Fruit fly (Drosophila melanogaster): ENCODE data around the gene CG12684.
A peak's percentile ranks its signal among the peaks of the same experiment; 100 is the strongest.

Gene CG12684

DNA sequence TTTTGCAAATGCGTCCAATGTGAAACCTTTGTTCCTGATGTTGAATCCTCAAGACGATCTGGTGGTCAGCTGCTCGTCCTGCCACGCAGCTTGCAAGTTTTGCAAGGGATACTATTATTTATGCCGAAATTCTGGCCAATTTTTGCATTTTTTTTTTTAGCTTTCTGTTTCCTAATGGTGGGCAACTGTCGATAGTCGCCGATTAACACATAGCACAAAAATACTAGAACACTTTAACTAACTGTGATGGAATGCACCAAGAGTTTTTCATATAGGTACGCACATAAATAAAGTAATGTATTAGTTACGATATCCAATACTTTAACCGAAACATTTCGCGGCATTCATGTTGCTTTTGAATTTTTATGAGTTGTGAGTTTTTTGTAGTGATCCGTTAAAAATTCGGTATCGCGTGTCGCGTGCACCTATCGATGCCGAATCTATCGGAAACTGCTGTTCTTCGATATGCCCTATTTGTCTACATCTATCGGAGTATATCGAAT is 31.2 kb downstream of the CG12684 start, which contains the start of the genes rb and CHOp24 (continued):
- TF ChIP-seq CG2129 (GFP tag; IDR thresholded peaks at IDR 0.05; ENCODE audit: partially characterized antibody) (peak; percentile 72; the same call in 1 of the 2 replicates), Antp (GFP tag; optimal IDR thresholded peaks at IDR 0.05) (peak; percentile 47), mld (GFP tag; IDR thresholded peaks at IDR 0.05; ENCODE audit: partially characterized antibody) (peak; percentile 88), nom (GFP tag; optimal IDR thresholded peaks at IDR 0.05) (peak; percentile 22), Rfx (GFP tag; IDR thresholded peaks at IDR 0.05) (peak; percentile 28; the same call in 1 of the 2 replicates), sna (GFP tag; IDR thresholded peaks at IDR 0.05; ENCODE audit: partially characterized antibody) (peak; percentile 89), CG13624 (GFP tag; optimal IDR thresholded peaks at IDR 0.05) (peak; percentile 25), Pdp1 (GFP tag; optimal IDR thresholded peaks at IDR 0.05) (peak; percentile 25 to 38), CG33557 (GFP tag; optimal IDR thresholded peaks at IDR 0.05) (no peak), Ets97D (GFP tag; optimal IDR thresholded peaks at IDR 0.05) (peak; percentile 41), CG18262 (tag; optimal IDR thresholded peaks at IDR 0.05) (peak; percentile 14), jigr1 (GFP tag; IDR thresholded peaks at IDR 0.05) (no peak), CG7786 (GFP tag; optimal IDR thresholded peaks at IDR 0.05) (peak; percentile 6), CG11247 (GFP tag; IDR thresholded peaks at IDR 0.05) (no peak), Sry-δ (GFP tag; optimal IDR thresholded peaks at IDR 0.05) (peak; percentile 92), CG12659 (GFP tag; optimal IDR thresholded peaks at IDR 0.05) (peak; percentile 70), gt (GFP tag; IDR thresholded peaks at IDR 0.05) (no peak), CG2120 (GFP tag; optimal IDR thresholded peaks at IDR 0.05) (peak; percentile 57)

- TF ChIP-seq CG14860 (GFP tag; IDR thresholded peaks at IDR 0.05; ENCODE audit: partially characterized antibody) (peak; percentile 70), zen2 (GFP tag; IDR thresholded peaks at IDR 0.05; ENCODE audit: partially characterized antibody) (peak; percentile 65; the same call in 1 of the 3 replicates), Scr (GFP tag; IDR thresholded peaks at IDR 0.05; ENCODE audit: partially characterized antibody) (peak; percentile 65), stwl (tag; optimal IDR thresholded peaks at IDR 0.05) (peak; percentile 18), chinmo (GFP tag; IDR thresholded peaks at IDR 0.05; ENCODE audit: partially characterized antibody) (0 out of 4 replicates have a peak, but pooled peaks have one; percentile 42), pum (GFP tag; optimal IDR thresholded peaks at IDR 0.05) (no peak), CG16813 (GFP tag; IDR thresholded peaks at IDR 0.05; ENCODE audit: partially characterized antibody) (peak; percentile 64; the same call in 2 of the 3 replicates), Opbp (GFP tag; IDR thresholded peaks at IDR 0.05; ENCODE audit: partially characterized antibody) (peak; percentile 60; the same call in 2 of the 3 replicates), org-1 (GFP tag; optimal IDR thresholded peaks at IDR 0.05) (no peak), Rfx (GFP tag; IDR thresholded peaks at IDR 0.05) (no peak), phol (tag; optimal IDR thresholded peaks at IDR 0.05) (no peak), CG12744 (GFP tag; optimal IDR thresholded peaks at IDR 0.05) (no peak), CG12769 (tag; optimal IDR thresholded peaks at IDR 0.05) (no peak), ERR (GFP tag; optimal IDR thresholded peaks at IDR 0.05) (no peak), HLH4C (GFP tag; IDR thresholded peaks at IDR 0.05; ENCODE audit: partially characterized antibody) (peak; percentile 84), CG11456 (GFP tag; IDR thresholded peaks at IDR 0.05) (no peak), Drgx (GFP tag; IDR thresholded peaks at IDR 0.05) (no peak), Doc3 (GFP tag; IDR thresholded peaks at IDR 0.05; ENCODE audit: partially characterized antibody) (0 out of 3 replicates have a peak, but pooled peaks have one; percentile 28), hb (GFP tag; IDR thresholded peaks at IDR 0.05; ENCODE audit: partially characterized antibody) (peak; percentile 52; the same call in 2 of the 3 replicates), CG13287 (GFP tag; IDR thresholded peaks at IDR 0.05; ENCODE audit: partially characterized antibody) (peak; percentile 48; the same call in 1 of the 2 replicates), CG9609 (GFP tag; optimal IDR thresholded peaks at IDR 0.05) (no peak), nerfin-2 (GFP tag; IDR thresholded peaks at IDR 0.05; ENCODE audit: partially characterized antibody) (peak; percentile 91), CG34224 (GFP tag; IDR thresholded peaks at IDR 0.05; ENCODE audit: partially characterized antibody) (peak; percentile 11; the same call in 1 of the 3 replicates), ato (GFP tag; IDR thresholded peaks at IDR 0.05; ENCODE audit: partially characterized antibody) (0 out of 2 replicates have a peak, but pooled peaks have one; percentile 53), amos (GFP tag; IDR thresholded peaks at IDR 0.05; ENCODE audit: partially characterized antibody) (0 out of 2 replicates have a peak, but pooled peaks have one; percentile 26), Sry-δ (GFP tag; optimal IDR thresholded peaks at IDR 0.05) (peak; percentile 20), Dref (GFP tag; IDR thresholded peaks at IDR 0.05) (peak; percentile 51), BEAF-32 (GFP tag; optimal IDR thresholded peaks at IDR 0.05) (peak; percentile 19), Dbx (GFP tag; IDR thresholded peaks at IDR 0.05) (no peak), Trl (optimal IDR thresholded peaks at IDR 0.05) (no peak), Trl (GFP tag; optimal IDR thresholded peaks at IDR 0.05) (no peak)
Observed at dm6 chrX:4534002-4534401, 37.7 kb downstream of the CG12684 start.

All from whole organism, embryonic.